Fruit fly (Drosophila melanogaster): Measurements from ENCODE around the gene CG7829.
A peak's percentile ranks its signal among the peaks of the same experiment; 100 is the strongest.

The CG7829 gene

dm6 chr3R:29818434-29819268 is 1.1 kb upstream of the CG7829 start, which contains the start of gene neo:
Gene neo (plus strand): TSS chr3R:29819131.
- no peak for TF ChIP-seq fd96Ca (GFP tag; IDR thresholded peaks at IDR 0.05)
- peak; percentile 87 for TF ChIP-seq EcR (GFP tag; optimal IDR thresholded peaks at IDR 0.05)

dm6 chr3R:29816266-29816665 is 1.3 kb downstream of the CG7829 start, which contains the start of gene Vps16B:
Gene Vps16B (minus strand): TSS chr3R:29816451.
- no peak for TF ChIP-seq D1 (tag; optimal IDR thresholded peaks at IDR 0.05)
- no peak for TF ChIP-seq gl (tag; optimal IDR thresholded peaks at IDR 0.05)
- no peak for TF ChIP-seq Ets98B (GFP tag; IDR thresholded peaks at IDR 0.05)
- TF ChIP-seq CG9948 (tag; optimal IDR thresholded peaks at IDR 0.05), result no peak
- TF ChIP-seq rn (GFP tag; IDR thresholded peaks at IDR 0.05), result no peak
- no peak for TF ChIP-seq CG17806 (tag; optimal IDR thresholded peaks at IDR 0.05)
- no peak for TF ChIP-seq EcR (GFP tag; optimal IDR thresholded peaks at IDR 0.05)
- no peak for TF ChIP-seq CG14655 (GFP tag; optimal IDR thresholded peaks at IDR 0.05)
- TF ChIP-seq CG4496 (GFP tag; IDR thresholded peaks at IDR 0.05), result no peak
- TF ChIP-seq CG12605 (GFP tag; IDR thresholded peaks at IDR 0.05), result no peak
- no peak for TF ChIP-seq CG8301 (tag; optimal IDR thresholded peaks at IDR 0.05)
- no peak for TF ChIP-seq CG13204 (GFP tag; optimal IDR thresholded peaks at IDR 0.05)
- TF ChIP-seq CG32121 (GFP tag; IDR thresholded peaks at IDR 0.05), result no peak
- no peak for TF ChIP-seq Snoo (tag; optimal IDR thresholded peaks at IDR 0.05)
- no peak for TF ChIP-seq fd96Ca (GFP tag; IDR thresholded peaks at IDR 0.05)
- TF ChIP-seq CG15710 (tag; optimal IDR thresholded peaks at IDR 0.05), result no peak
- no peak for TF ChIP-seq Pif1B (GFP tag; optimal IDR thresholded peaks at IDR 0.05)
- TF ChIP-seq CG8159 (tag; optimal IDR thresholded peaks at IDR 0.05), result no peak
- TF ChIP-seq CG34367 (tag; optimal IDR thresholded peaks at IDR 0.05), result no peak
- TF ChIP-seq Pif1A (GFP tag; optimal IDR thresholded peaks at IDR 0.05), result no peak

- no peak for TF ChIP-seq CG4496 (GFP tag; IDR thresholded peaks at IDR 0.05)
- TF ChIP-seq CG9948 (tag; optimal IDR thresholded peaks at IDR 0.05), result no peak
- no peak for TF ChIP-seq CG15710 (tag; optimal IDR thresholded peaks at IDR 0.05)
- no peak for TF ChIP-seq CG34367 (tag; optimal IDR thresholded peaks at IDR 0.05)
- TF ChIP-seq Ets98B (GFP tag; IDR thresholded peaks at IDR 0.05), result no peak
- no peak for TF ChIP-seq EcR (GFP tag; optimal IDR thresholded peaks at IDR 0.05)
- TF ChIP-seq CG32121 (GFP tag; IDR thresholded peaks at IDR 0.05), result no peak
Measured at dm6 chr3R:29806682-29807393, 10.7 kb downstream of the CG7829 start, which contains the start of the genes ca and ncd. Gene ca (plus strand): TSS chr3R:29806811. Gene ncd (minus strand): TSS chr3R:29807127.

- peak; percentile 93 for TF ChIP-seq CG34367 (tag; optimal IDR thresholded peaks at IDR 0.05)
- peak; percentile 96 for TF ChIP-seq fd96Ca (GFP tag; IDR thresholded peaks at IDR 0.05)
- TF ChIP-seq CG9948 (tag; optimal IDR thresholded peaks at IDR 0.05), result peak; percentile 71
- peak; percentile 96 for TF ChIP-seq CG4496 (GFP tag; IDR thresholded peaks at IDR 0.05)
- TF ChIP-seq CG32121 (GFP tag; IDR thresholded peaks at IDR 0.05), result peak; percentile 95
- TF ChIP-seq CG12605 (GFP tag; IDR thresholded peaks at IDR 0.05), result peak; percentile 93
- no peak for TF ChIP-seq Pif1B (GFP tag; optimal IDR thresholded peaks at IDR 0.05)
- TF ChIP-seq Ets98B (GFP tag; IDR thresholded peaks at IDR 0.05), result peak; percentile 93
- TF ChIP-seq D1 (tag; optimal IDR thresholded peaks at IDR 0.05), result no peak
- peak; percentile 95 for TF ChIP-seq CG14655 (GFP tag; optimal IDR thresholded peaks at IDR 0.05)
- peak; percentile 97 for TF ChIP-seq gl (tag; optimal IDR thresholded peaks at IDR 0.05)
- no peak for TF ChIP-seq EcR (GFP tag; optimal IDR thresholded peaks at IDR 0.05)
- TF ChIP-seq Pif1A (GFP tag; optimal IDR thresholded peaks at IDR 0.05), result no peak
- TF ChIP-seq CG13204 (GFP tag; optimal IDR thresholded peaks at IDR 0.05), result no peak
- peak; percentile 61 for TF ChIP-seq CG10348 (GFP tag; IDR thresholded peaks at IDR 0.05)
- peak; percentile 92 for TF ChIP-seq Snoo (tag; optimal IDR thresholded peaks at IDR 0.05)
- peak; percentile 69 for TF ChIP-seq CG17806 (tag; optimal IDR thresholded peaks at IDR 0.05)
- TF ChIP-seq CG8301 (tag; optimal IDR thresholded peaks at IDR 0.05), result peak; percentile 86
- peak; percentile 88 for TF ChIP-seq rn (GFP tag; IDR thresholded peaks at IDR 0.05)
- peak; percentile 82 for TF ChIP-seq CG8159 (tag; optimal IDR thresholded peaks at IDR 0.05)
- peak; percentile 92 for TF ChIP-seq CG15710 (tag; optimal IDR thresholded peaks at IDR 0.05)
Measured at dm6 chr3R:29802753-29803313, 14.7 kb downstream of the CG7829 start, which contains the start of the genes Etfb and CG7789. Gene Etfb (minus strand): TSS chr3R:29802945. Gene CG7789 (plus strand): TSS chr3R:29803196.

dm6 chr3R:29799681-29800028 is 17.9 kb downstream of the CG7829 start:
- TF ChIP-seq Ets98B (GFP tag; IDR thresholded peaks at IDR 0.05), result no peak
- TF ChIP-seq CG9948 (tag; optimal IDR thresholded peaks at IDR 0.05), result no peak

Data from whole organism, pupa.